Worm (Caenorhabditis elegans): ENCODE measurements around the gene ctr-9.

The ctr-9 gene

ce11 chrIII:9526851-9527250, 35.7 kb downstream of the ctr-9 start, which contains the start of gene ZK1098.6:
TSS of gene ZK1098.6 (plus strand) at chrIII:9527151.
- TF ChIP-seq skn-1 (tag; optimal IDR thresholded peaks at IDR 0.05) (no peak), alr-1 (tag; optimal IDR thresholded peaks at IDR 0.05; ENCODE audit: borderline replicate concordance) (no peak), mdl-1 (tag; optimal IDR thresholded peaks at IDR 0.05) (no peak), hlh-17 (GFP tag; optimal IDR thresholded peaks at IDR 0.05; ENCODE audit: borderline replicate concordance) (no peak), tlp-1 (tag; optimal IDR thresholded peaks at IDR 0.05) (no peak), nhr-47 (tag; optimal IDR thresholded peaks at IDR 0.05) (no peak), fos-1 (tag; optimal IDR thresholded peaks at IDR 0.05) (no peak), efl-1 (optimal IDR thresholded peaks at IDR 0.05) (no peak), efl-1 (GFP tag; optimal IDR thresholded peaks at IDR 0.05 in 1 of 2) (no peak), lin-35 (GFP tag; optimal IDR thresholded peaks at IDR 0.05) (no peak), rnt-1 (tag; optimal IDR thresholded peaks at IDR 0.05) (no peak), grh-1 (GFP tag; IDR thresholded peaks at IDR 0.05) (no peak), isw-1 (GFP tag; IDR thresholded peaks at IDR 0.05) (no peak), unc-62 (GFP tag; optimal IDR thresholded peaks at IDR 0.05) (no peak), fkh-10 (GFP tag; optimal IDR thresholded peaks at IDR 0.05) (no peak), nhr-84 (tag; optimal IDR thresholded peaks at IDR 0.05) (no peak), aly-2 (tag; optimal IDR thresholded peaks at IDR 0.05) (no peak), egl-27 (tag; optimal IDR thresholded peaks at IDR 0.05) (no peak), unc-130 (tag; optimal IDR thresholded peaks at IDR 0.05) (no peak)

- TF ChIP-seq egl-13 (tag; optimal IDR thresholded peaks at IDR 0.05), result no peak
- TF ChIP-seq egl-27 (tag; optimal IDR thresholded peaks at IDR 0.05), result no peak
- TF ChIP-seq unc-98 (GFP tag; IDR thresholded peaks at IDR 0.05), result no peak
- TF ChIP-seq nhr-19 (GFP tag; conservative IDR thresholded peaks at IDR 0.05), result no peak
- TF ChIP-seq pqm-1 (tag; optimal IDR thresholded peaks at IDR 0.05), result no peak
- no peak for TF ChIP-seq grh-1 (GFP tag; IDR thresholded peaks at IDR 0.05)
- TF ChIP-seq tlp-1 (tag; optimal IDR thresholded peaks at IDR 0.05), result no peak
- TF ChIP-seq lin-15B (tag; optimal IDR thresholded peaks at IDR 0.05), result no peak
- TF ChIP-seq C04F5.9 (tag; optimal IDR thresholded peaks at IDR 0.05), result no peak
- TF ChIP-seq nhr-71 (tag; optimal IDR thresholded peaks at IDR 0.05), result no peak
- TF ChIP-seq ama-1 (optimal IDR thresholded peaks at IDR 0.05), result no peak
- no peak for TF ChIP-seq xbp-1 (tag; optimal IDR thresholded peaks at IDR 0.05)
- peak; percentile 80 for TF ChIP-seq F16B12.6 (tag; optimal IDR thresholded peaks at IDR 0.05)
- no peak for TF ChIP-seq lir-3 (tag; optimal IDR thresholded peaks at IDR 0.05; ENCODE audit: poor library complexity)
- TF ChIP-seq C34B4.2 (tag; optimal IDR thresholded peaks at IDR 0.05), result no peak
- TF ChIP-seq nhr-20 (tag; optimal IDR thresholded peaks at IDR 0.05), result no peak
- no peak for TF ChIP-seq irx-1 (tag; optimal IDR thresholded peaks at IDR 0.05)
- no peak for TF ChIP-seq zag-1 (tag; optimal IDR thresholded peaks at IDR 0.05)
- TF ChIP-seq ces-1 (GFP tag; optimal IDR thresholded peaks at IDR 0.05), result no peak
- TF ChIP-seq lin-14 (GFP tag; optimal IDR thresholded peaks at IDR 0.05), result no peak
- TF ChIP-seq skn-1 (tag; optimal IDR thresholded peaks at IDR 0.05), result peak; percentile 1
- no peak for TF ChIP-seq dsc-1 (tag; optimal IDR thresholded peaks at IDR 0.05)
- no peak for TF ChIP-seq ceh-63 (GFP tag; optimal IDR thresholded peaks at IDR 0.05)
- TF ChIP-seq efl-1 (optimal IDR thresholded peaks at IDR 0.05), result peak; percentile 5 to 14
- peak in 1 of 2 experiments; percentile 23 for TF ChIP-seq efl-1 (GFP tag; optimal IDR thresholded peaks at IDR 0.05 in 1 of 2)
- peak in 1 of 6 experiments; percentile 7 for TF ChIP-seq elt-3 (tag; optimal IDR thresholded peaks at IDR 0.05)
- no peak for TF ChIP-seq nhr-11 (tag; optimal IDR thresholded peaks at IDR 0.05)
- TF ChIP-seq isw-1 (GFP tag; IDR thresholded peaks at IDR 0.05), result no peak
- TF ChIP-seq unc-30 (tag; optimal IDR thresholded peaks at IDR 0.05), result no peak
- no peak for TF ChIP-seq sox-4 (tag; optimal IDR thresholded peaks at IDR 0.05)
- no peak for TF ChIP-seq sptf-1 (tag; optimal IDR thresholded peaks at IDR 0.05)
- TF ChIP-seq ztf-4 (tag; optimal IDR thresholded peaks at IDR 0.05), result no peak
- TF ChIP-seq fkh-8 (tag; optimal IDR thresholded peaks at IDR 0.05), result no peak
- TF ChIP-seq rnt-1 (tag; optimal IDR thresholded peaks at IDR 0.05), result no peak
- TF ChIP-seq dpl-1 (GFP tag; optimal IDR thresholded peaks at IDR 0.05), result peak in 1 of 3 experiments; percentile 42
- no peak for TF ChIP-seq lin-13 (GFP tag; optimal IDR thresholded peaks at IDR 0.05)
- no peak for TF ChIP-seq nhr-85 (tag)
- no peak for TF ChIP-seq elt-2 (tag; optimal IDR thresholded peaks at IDR 0.05)
- no peak for TF ChIP-seq nhr-84 (tag; optimal IDR thresholded peaks at IDR 0.05)
- TF ChIP-seq nhr-28 (tag; optimal IDR thresholded peaks at IDR 0.05), result no peak
- TF ChIP-seq aha-1 (tag; optimal IDR thresholded peaks at IDR 0.05), result no peak
- no peak for TF ChIP-seq vab-15 (tag; optimal IDR thresholded peaks at IDR 0.05)
- TF ChIP-seq fos-1 (tag; optimal IDR thresholded peaks at IDR 0.05), result no peak
Observed at ce11 chrIII:9528824-9529223, 37.6 kb downstream of the ctr-9 start, which contains the start of gene ZK1098.2. TSS of gene ZK1098.2 (plus strand) at chrIII:9529159.
